Fruit fly (Drosophila melanogaster): ENCODE data around the gene CG8500.
A peak's percentile ranks its signal among the peaks of the same experiment; 100 is the strongest.

Gene CG8500

dm6 chr3R:9771519-9771972, 12.9 kb upstream of the CG8500 start, which contains the start of gene CG9471 (continued):
- TF ChIP-seq NK7.1 (GFP tag; optimal IDR thresholded peaks at IDR 0.05) (peak; percentile 85), CG17186 (GFP tag; optimal IDR thresholded peaks at IDR 0.05) (peak; percentile 16), H2.0 (GFP tag; IDR thresholded peaks at IDR 0.05) (peak; percentile 93), stwl (tag; optimal IDR thresholded peaks at IDR 0.05) (peak; percentile 33), CG18011 (GFP tag; optimal IDR thresholded peaks at IDR 0.05) (peak; percentile 72), CG10274 (GFP tag; optimal IDR thresholded peaks at IDR 0.05) (peak; percentile 64), CG31441 (GFP tag; IDR thresholded peaks at IDR 0.05) (peak; percentile 95), CG15514 (GFP tag; optimal IDR thresholded peaks at IDR 0.05) (peak; percentile 87), tin (GFP tag; optimal IDR thresholded peaks at IDR 0.05) (peak; percentile 88), CG17328 (GFP tag; IDR thresholded peaks at IDR 0.05) (peak; percentile 91), CG17612 (GFP tag; IDR thresholded peaks at IDR 0.05) (peak; percentile 78), CG14014 (GFP tag; IDR thresholded peaks at IDR 0.05) (peak; percentile 93), fd64A (GFP tag; optimal IDR thresholded peaks at IDR 0.05) (peak; percentile 41), Taf1 (GFP tag; IDR thresholded peaks at IDR 0.05) (peak; percentile 88), her (GFP tag; optimal IDR thresholded peaks at IDR 0.05) (peak; percentile 81), CG15073 (GFP tag; optimal IDR thresholded peaks at IDR 0.05) (peak; percentile 31), CG11456 (GFP tag; IDR thresholded peaks at IDR 0.05) (peak; percentile 88), CG7372 (GFP tag; IDR thresholded peaks at IDR 0.05) (peak; percentile 92), CG10321 (GFP tag; IDR thresholded peaks at IDR 0.05) (peak; percentile 67), klu (GFP tag; IDR thresholded peaks at IDR 0.05) (peak; percentile 82), sens (GFP tag) (peak; percentile 98), eyg (GFP tag; optimal IDR thresholded peaks at IDR 0.05) (peak; percentile 86), seq (GFP tag; IDR thresholded peaks at IDR 0.05) (peak; percentile 92), esg (GFP tag; conservative IDR thresholded peaks at IDR 0.05) (peak; percentile 92), sima (GFP tag; optimal IDR thresholded peaks at IDR 0.05) (peak; percentile 7), CG2129 (GFP tag; IDR thresholded peaks at IDR 0.05; ENCODE audit: partially characterized antibody) (no peak), Jarid2 (GFP tag; optimal IDR thresholded peaks at IDR 0.05) (peak; percentile 62), mam (GFP tag; optimal IDR thresholded peaks at IDR 0.05) (peak; percentile 95), Oaz (GFP tag; IDR thresholded peaks at IDR 0.05) (peak; percentile 80), dmrt11E (tag; optimal IDR thresholded peaks at IDR 0.05) (peak; percentile 83), da (GFP tag; optimal IDR thresholded peaks at IDR 0.05) (peak; percentile 61), CG9215 (GFP tag; IDR thresholded peaks at IDR 0.05) (peak; percentile 87), insv (GFP tag; optimal IDR thresholded peaks at IDR 0.05) (peak in 1 of 2 experiments; percentile 55), cato (GFP tag; optimal IDR thresholded peaks at IDR 0.05; ENCODE audit: borderline replicate concordance) (peak; percentile 83), CG11696 (GFP tag; IDR thresholded peaks at IDR 0.05) (peak; percentile 84), Camta (GFP tag; optimal IDR thresholded peaks at IDR 0.05) (peak; percentile 87), CG12219 (GFP tag; optimal IDR thresholded peaks at IDR 0.05) (peak; percentile 86), stc (GFP tag; IDR thresholded peaks at IDR 0.05) (peak; percentile 94), NC2β (GFP tag; optimal IDR thresholded peaks at IDR 0.05) (peak; percentile 89), Sin3A (optimal IDR thresholded peaks at IDR 0.05) (no peak), nerfin-2 (GFP tag; IDR thresholded peaks at IDR 0.05; ENCODE audit: partially characterized antibody) (no peak), CG2199 (GFP tag; IDR thresholded peaks at IDR 0.05) (0 out of 3 replicates have a peak, but pooled peaks have one; percentile 52), cad (GFP tag; optimal IDR thresholded peaks at IDR 0.05) (no peak), Dbx (GFP tag; IDR thresholded peaks at IDR 0.05) (peak; percentile 91), repo (GFP tag; optimal IDR thresholded peaks at IDR 0.05) (peak; percentile 68), CG9797 (GFP tag; optimal IDR thresholded peaks at IDR 0.05) (no peak), org-1 (GFP tag; optimal IDR thresholded peaks at IDR 0.05) (peak; percentile 82), CG6791 (GFP tag; IDR thresholded peaks at IDR 0.05; ENCODE audit: partially characterized antibody) (no peak), dysf (GFP tag; IDR thresholded peaks at IDR 0.05) (peak; percentile 94), chn (GFP tag; optimal IDR thresholded peaks at IDR 0.05) (peak; percentile 90), Max (GFP tag; optimal IDR thresholded peaks at IDR 0.05) (peak; percentile 86), CG6272 (GFP tag; IDR thresholded peaks at IDR 0.05) (peak; percentile 87)

Measured in whole organism, embryonic.